Worm (Caenorhabditis elegans) whole organism, mixed stage, embryonic: ENCODE results near the gene ZC190.2.

ENCODE experiments used
- blmp-1 ChIP-seq: fragments of 150-350 bp; optimal IDR thresholded peaks from 2 replicates; lab custom pipeline; 2014; ENCODE audit warnings: missing biosample characterization, missing genetic modification characterization
- hlh-1 ChIP-seq: fragments of 150-350 bp; optimal IDR thresholded peaks from 2 replicates; lab custom pipeline; 2014; ENCODE audit warnings: missing biosample characterization, missing genetic modification reagents, missing genetic modification characterization
- lin-13 ChIP-seq: fragments of 150-350 bp; optimal IDR thresholded peaks from 2 replicates; lab custom pipeline; 2014; ENCODE audit warnings: missing biosample characterization, missing genetic modification characterization
- mep-1 ChIP-seq: fragments of 150-350 bp; optimal IDR thresholded peaks from 2 replicates; lab custom pipeline; 2017; ENCODE audit warnings: missing biosample characterization, missing genetic modification reagents, missing genetic modification characterization, inconsistent platforms
- mls-2 ChIP-seq: sonication (generic microtip); optimal IDR thresholded peaks from 2 replicates; lab custom pipeline; 2016; ENCODE audit warnings: mild to moderate bottlenecking, missing genetic modification characterization, moderate library complexity, missing compliant biosample characterization
- nhr-12 ChIP-seq: fragments of 150-350 bp; optimal IDR thresholded peaks from 2 replicates; lab custom pipeline; 2014; ENCODE audit warnings: missing biosample characterization, missing genetic modification characterization
- nhr-237 ChIP-seq: fragments of 150-350 bp; optimal IDR thresholded peaks from 2 replicates; lab custom pipeline; 2014; ENCODE audit warnings: missing biosample characterization, missing genetic modification characterization
- nhr-76 ChIP-seq: sonication (generic microtip); optimal IDR thresholded peaks from 2 replicates; lab custom pipeline; 2017; ENCODE audit warnings: missing biosample characterization, missing genetic modification characterization
- pha-4 ChIP-seq: fragments of 150-350 bp; optimal IDR thresholded peaks from 2 replicates; lab custom pipeline; 2018; ENCODE audit warnings: missing biosample characterization, missing genetic modification reagents, missing genetic modification characterization
- snpc-4 ChIP-seq: fragments of 150-350 bp; optimal IDR thresholded peaks from 2 replicates; lab custom pipeline; 2014; ENCODE audit warnings: missing biosample characterization, missing genetic modification characterization
- sptf-1 ChIP-seq: sonication (generic microtip); optimal IDR thresholded peaks from 2 replicates; lab custom pipeline; 2017; ENCODE audit warnings: mild to moderate bottlenecking, missing genetic modification characterization, moderate library complexity, missing compliant biosample characterization
- unc-39 ChIP-seq: fragments of 150-350 bp; optimal IDR thresholded peaks from 2 replicates; lab custom pipeline; 2014; ENCODE audit warnings: missing biosample characterization, missing genetic modification characterization
- unc-62 ChIP-seq: fragments of 150-350 bp; optimal IDR thresholded peaks from 2 replicates; lab custom pipeline; 2014; ENCODE audit warnings: missing biosample characterization, missing genetic modification reagents, missing genetic modification characterization
- ztf-11 ChIP-seq: fragments of 150-350 bp; optimal IDR thresholded peaks from 2 replicates; lab custom pipeline; 2014; ENCODE audit warnings: missing biosample characterization, missing genetic modification characterization

ce11 chrV:8711910-8712309 lies 30.8 kb downstream of the ZC190.2 start, which contains the start of gene ZC178.2:
- no peak for TF ChIP-seq snpc-4
- no peak for TF ChIP-seq mep-1 (tag; lab: Kevin White, UChicago)
- TF ChIP-seq blmp-1 = no peak
- TF ChIP-seq unc-39 (tag; lab: Kevin White, UChicago) = no peak
- no peak for TF ChIP-seq nhr-76 (tag; lab: Kevin White, UChicago)
- TF ChIP-seq nhr-12 (tag; lab: Kevin White, UChicago) = no peak
- no peak for TF ChIP-seq unc-62 (GFP tag; lab: Kevin White, UChicago)
- no peak for TF ChIP-seq pha-4
- no peak for TF ChIP-seq hlh-1 (tag; lab: Kevin White, UChicago)
- no peak for TF ChIP-seq sptf-1 (tag; lab: Kevin White, UChicago)
- no peak for TF ChIP-seq mls-2 (tag; lab: Kevin White, UChicago)
- no peak for TF ChIP-seq lin-13 (tag; lab: Kevin White, UChicago)
- no peak for TF ChIP-seq nhr-237 (tag; lab: Kevin White, UChicago)
- no peak for TF ChIP-seq ztf-11 (tag; lab: Kevin White, UChicago)
